Fruit fly (Drosophila melanogaster) whole organism, pupa: Measurements from ENCODE around the gene CG4213.

ENCODE experiments used
- CG10348 ChIP-seq: fragments of 200-800 bp; sonication (Bioruptor generic); IDR thresholded peaks from 2 replicates; pipeline ENCODE4 v1.3.6; 2022; ENCODE audit warnings: missing biosample characterization, missing genetic modification characterization
- CG12605 ChIP-seq: fragments of 200-800 bp; sonication (Bioruptor generic); IDR thresholded peaks from 2 replicates; pipeline ENCODE4 v1.3.6; 2022; ENCODE audit warnings: missing biosample characterization, missing genetic modification characterization
- CG13204 ChIP-seq: fragments of 200-800 bp; sonication (Bioruptor generic); optimal IDR thresholded peaks from 2 replicates; lab custom pipeline; 2018; ENCODE audit warnings: missing biosample characterization, mild to moderate bottlenecking, missing genetic modification characterization, moderate library complexity
- CG14655 ChIP-seq: fragments of 200-800 bp; sonication (Bioruptor generic); optimal IDR thresholded peaks from 3 replicates; lab custom pipeline; 2017; ENCODE audit warnings: mild to moderate bottlenecking, missing biosample characterization, missing genetic modification reagents, missing genetic modification characterization
- CG15710 ChIP-seq: fragments of 200-800 bp; sonication (Bioruptor generic); optimal IDR thresholded peaks from 2 replicates; lab custom pipeline; 2018; ENCODE audit warnings: missing biosample characterization, mild to moderate bottlenecking, missing genetic modification characterization, moderate library complexity
- CG17806 ChIP-seq: fragments of 200-800 bp; sonication (Bioruptor generic); optimal IDR thresholded peaks from 2 replicates; lab custom pipeline; 2018; ENCODE audit warnings: missing biosample characterization, mild to moderate bottlenecking, missing genetic modification characterization, moderate library complexity
- CG32121 ChIP-seq: fragments of 200-800 bp; sonication (Bioruptor generic); IDR thresholded peaks from 2 replicates; pipeline ENCODE4 v1.3.6; 2022; ENCODE audit warnings: missing biosample characterization, missing genetic modification characterization
- CG34367 ChIP-seq: fragments of 200-800 bp; sonication (Bioruptor generic); optimal IDR thresholded peaks from 2 replicates; lab custom pipeline; 2018; ENCODE audit warnings: missing biosample characterization, mild to moderate bottlenecking, missing genetic modification characterization
- CG4496 ChIP-seq: fragments of 200-800 bp; sonication (Bioruptor generic); IDR thresholded peaks from 3 replicates; pipeline ENCODE4 v1.3.6; 2022; ENCODE audit warnings: missing biosample characterization, missing genetic modification characterization
- CG8159 ChIP-seq: fragments of 200-800 bp; sonication (Bioruptor generic); optimal IDR thresholded peaks from 3 replicates; lab custom pipeline; 2018; ENCODE audit warnings: missing biosample characterization, mild to moderate bottlenecking, missing genetic modification characterization, moderate library complexity
- CG8301 ChIP-seq: fragments of 200-800 bp; sonication (Bioruptor generic); optimal IDR thresholded peaks from 2 replicates; lab custom pipeline; 2018; ENCODE audit warnings: missing biosample characterization, mild to moderate bottlenecking, missing genetic modification characterization
- CG9948 ChIP-seq: fragments of 200-800 bp; sonication (Bioruptor generic); optimal IDR thresholded peaks from 2 replicates; lab custom pipeline; 2018; ENCODE audit warnings: missing biosample characterization, mild to moderate bottlenecking, missing genetic modification characterization, moderate library complexity
- D1 ChIP-seq: fragments of 200-800 bp; sonication (Bioruptor generic); optimal IDR thresholded peaks from 2 replicates; lab custom pipeline; 2018; ENCODE audit warnings: missing biosample characterization, mild to moderate bottlenecking, missing genetic modification characterization, moderate library complexity
- EcR ChIP-seq: fragments of 200-800 bp; sonication (Bioruptor generic); optimal IDR thresholded peaks from 3 replicates; lab custom pipeline; 2019; ENCODE audit warnings: missing biosample characterization, missing genetic modification characterization, mild to moderate bottlenecking, moderate library complexity, missing genetic modification reagents
- Ets98B ChIP-seq: fragments of 200-800 bp; sonication (Bioruptor generic); IDR thresholded peaks from 2 replicates; pipeline ENCODE4 v1.3.6; 2022; ENCODE audit warnings: missing biosample characterization, missing genetic modification characterization
- Pif1A ChIP-seq: fragments of 200-800 bp; sonication (Bioruptor generic); optimal IDR thresholded peaks from 3 replicates; lab custom pipeline; 2016; ENCODE audit warnings: missing biosample characterization, missing genetic modification characterization
- Pif1B ChIP-seq: fragments of 200-800 bp; sonication (Bioruptor generic); optimal IDR thresholded peaks from 3 replicates; lab custom pipeline; 2016; ENCODE audit warnings: missing biosample characterization, missing genetic modification characterization
- Snoo ChIP-seq: fragments of 200-800 bp; sonication (Bioruptor generic); optimal IDR thresholded peaks from 3 replicates; lab custom pipeline; 2017; ENCODE audit warnings: missing biosample characterization, mild to moderate bottlenecking, missing genetic modification characterization, inconsistent platforms
- fd96Ca ChIP-seq: fragments of 200-800 bp; sonication (Bioruptor generic); IDR thresholded peaks from 3 replicates; pipeline ENCODE4 v1.3.6; 2022; ENCODE audit warnings: missing biosample characterization, missing genetic modification characterization
- gl ChIP-seq: fragments of 200-800 bp; sonication (Bioruptor generic); optimal IDR thresholded peaks from 2 replicates; lab custom pipeline; 2018; ENCODE audit warnings: missing biosample characterization, mild to moderate bottlenecking, missing genetic modification characterization
- rn ChIP-seq: fragments of 200-800 bp; sonication (Bioruptor generic); IDR thresholded peaks from 2 replicates; pipeline ENCODE4 v1.3.6; 2022; ENCODE audit warnings: missing biosample characterization, missing genetic modification characterization

The CG4213 gene

DNA sequence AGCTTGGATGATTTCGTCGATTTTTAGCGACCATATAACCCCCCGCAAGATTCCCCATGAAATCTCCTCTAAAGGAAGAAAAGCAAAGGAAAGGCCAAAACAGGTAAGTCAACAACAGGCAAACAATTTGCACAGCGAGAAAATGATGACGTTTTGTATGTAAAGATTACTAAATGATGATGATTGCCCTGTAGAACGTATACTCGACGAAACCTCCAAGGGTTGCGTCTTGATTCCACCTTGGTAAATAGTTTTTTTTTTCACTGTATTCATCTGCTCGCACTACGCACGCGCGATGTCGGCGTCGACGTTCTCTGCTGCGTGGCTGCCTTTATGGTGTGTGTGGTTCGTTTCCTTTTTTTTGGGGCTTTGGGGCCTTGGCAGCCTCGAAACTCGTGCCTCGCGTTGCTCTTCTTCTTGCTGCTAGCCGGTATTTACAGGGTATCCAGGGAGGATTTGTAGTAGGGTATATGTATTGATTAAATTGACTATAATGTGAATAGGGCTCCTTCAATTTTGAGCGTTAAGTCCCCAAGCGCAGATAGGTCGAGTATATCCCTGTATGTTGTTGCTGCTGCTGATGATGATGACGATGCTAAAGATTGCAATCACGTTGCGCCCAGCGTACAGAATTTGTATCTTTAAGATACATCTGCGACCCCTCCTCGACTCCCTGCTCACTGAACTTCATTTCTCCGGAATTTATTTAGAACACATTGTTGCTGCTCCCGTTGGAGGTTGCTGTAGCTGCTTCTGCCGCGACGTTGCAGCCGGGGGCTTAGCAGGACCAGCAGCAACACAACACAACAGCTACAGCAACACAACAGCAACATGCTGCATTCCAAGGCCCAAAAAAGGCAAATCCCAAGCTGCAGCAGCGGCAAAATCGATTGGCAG lies 25.6 kb upstream of the CG4213 start:
- peak; percentile 89 for TF ChIP-seq Snoo (tag; lab: Kevin White, UChicago)
- peak; percentile 93 for TF ChIP-seq CG14655 (GFP tag; lab: Kevin White, UChicago)
- TF ChIP-seq CG17806, result peak; percentile 90
- peak; percentile 96 for TF ChIP-seq Ets98B (GFP tag; lab: Robert Waterston, UW)
- peak; percentile 91 for TF ChIP-seq CG12605 (GFP tag; lab: Robert Waterston, UW)
- peak; percentile 79 for TF ChIP-seq EcR (GFP tag; lab: Kevin White, UChicago)
- TF ChIP-seq D1 (tag; lab: Kevin White, UChicago), result peak; percentile 77
- peak; percentile 96 for TF ChIP-seq CG4496 (GFP tag; lab: Robert Waterston, UW)
- peak; percentile 91 for TF ChIP-seq Pif1A (GFP tag; lab: Kevin White, UChicago)
- TF ChIP-seq CG13204 (GFP tag; lab: Kevin White, UChicago), result peak; percentile 88
- TF ChIP-seq rn, result peak; percentile 91
- TF ChIP-seq CG9948 (tag; lab: Kevin White, UChicago), result peak; percentile 87
- TF ChIP-seq CG8159, result peak; percentile 90
- TF ChIP-seq fd96Ca, result peak; percentile 98
- peak; percentile 69; the same call in 1 of the 2 replicates for TF ChIP-seq CG10348
- TF ChIP-seq Pif1B, result peak; percentile 94
- peak; percentile 93 for TF ChIP-seq CG15710 (tag; lab: Kevin White, UChicago)
- peak; percentile 93 for TF ChIP-seq CG32121 (GFP tag; lab: Robert Waterston, UW)
- TF ChIP-seq CG8301 (tag; lab: Kevin White, UChicago), result peak; percentile 93
- peak; percentile 81 for TF ChIP-seq CG34367 (tag; lab: Kevin White, UChicago)
- peak; percentile 90 for TF ChIP-seq gl (tag; lab: Kevin White, UChicago)

- TF ChIP-seq fd96Ca (no peak), Pif1A (GFP tag; lab: Kevin White, UChicago) (no peak), rn (no peak), CG8301 (tag; lab: Kevin White, UChicago) (no peak)
Observed at dm6 chr2L:426449-426848, 24.5 kb upstream of the CG4213 start.

DNA sequence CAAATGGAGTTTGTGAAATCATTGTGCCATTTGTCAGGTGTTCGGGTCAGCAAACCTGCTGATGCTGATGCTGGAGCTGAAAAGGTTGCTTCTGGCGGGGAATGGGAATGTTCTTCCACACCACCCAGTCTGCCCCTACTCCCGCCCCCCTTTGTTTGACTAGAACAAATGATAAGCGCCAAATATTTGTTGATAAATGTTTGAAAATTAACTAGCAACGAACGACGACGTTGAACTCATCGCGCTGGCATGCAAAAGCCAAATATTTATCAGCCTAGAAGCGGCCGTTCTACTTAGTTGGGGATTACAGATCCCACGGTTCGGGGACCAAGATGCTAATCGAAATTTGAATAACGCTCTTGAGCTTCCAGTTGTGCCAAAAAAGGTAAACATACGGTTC lies 23.5 kb upstream of the CG4213 start:
- no peak for TF ChIP-seq gl (tag; lab: Kevin White, UChicago)
- TF ChIP-seq CG4496 (GFP tag; lab: Robert Waterston, UW), result no peak
- TF ChIP-seq CG15710 (tag; lab: Kevin White, UChicago), result no peak
- TF ChIP-seq Snoo (tag; lab: Kevin White, UChicago), result no peak
- TF ChIP-seq CG32121 (GFP tag; lab: Robert Waterston, UW), result no peak
- no peak for TF ChIP-seq CG8301 (tag; lab: Kevin White, UChicago)
- no peak for TF ChIP-seq CG10348
- no peak for TF ChIP-seq CG14655 (GFP tag; lab: Kevin White, UChicago)
- no peak for TF ChIP-seq CG34367 (tag; lab: Kevin White, UChicago)

- TF ChIP-seq CG14655 (GFP tag; lab: Kevin White, UChicago) (peak; percentile 72), CG8159 (peak; percentile 45), CG32121 (GFP tag; lab: Robert Waterston, UW) (no peak), D1 (tag; lab: Kevin White, UChicago) (no peak), EcR (GFP tag; lab: Kevin White, UChicago) (no peak), CG4496 (GFP tag; lab: Robert Waterston, UW) (peak; percentile 29; the same call in 1 of the 3 replicates), CG13204 (GFP tag; lab: Kevin White, UChicago) (no peak), CG34367 (tag; lab: Kevin White, UChicago) (peak; percentile 14), Pif1B (peak; percentile 52), CG12605 (GFP tag; lab: Robert Waterston, UW) (no peak), Pif1A (GFP tag; lab: Kevin White, UChicago) (peak; percentile 64), Snoo (tag; lab: Kevin White, UChicago) (peak; percentile 78), fd96Ca (no peak), CG17806 (peak; percentile 56), rn (no peak), CG8301 (tag; lab: Kevin White, UChicago) (peak; percentile 51), CG9948 (tag; lab: Kevin White, UChicago) (peak; percentile 61), CG10348 (no peak), CG15710 (tag; lab: Kevin White, UChicago) (peak; percentile 45), gl (tag; lab: Kevin White, UChicago) (no peak), Ets98B (GFP tag; lab: Robert Waterston, UW) (no peak)
Observed at dm6 chr2L:423160-423559, 21.2 kb upstream of the CG4213 start.

DNA sequence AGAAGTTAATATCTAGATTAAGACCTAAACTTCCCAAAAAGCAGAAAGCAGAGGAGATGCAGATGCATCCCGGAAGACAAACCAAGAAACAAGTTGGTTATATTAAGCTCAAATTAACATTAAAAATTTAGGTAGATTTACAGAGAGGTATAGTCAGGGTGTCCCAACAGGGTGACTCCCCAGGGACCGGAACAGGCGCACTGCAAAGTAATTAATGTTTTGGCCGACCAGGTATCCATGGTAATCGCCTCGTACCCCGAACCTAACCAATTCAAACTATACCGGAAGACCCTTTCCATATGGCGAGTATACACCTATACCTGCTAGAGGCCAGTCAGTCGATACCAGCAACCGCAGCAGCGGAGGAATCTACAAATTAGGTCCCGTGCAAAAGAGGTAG lies 20.6 kb upstream of the CG4213 start, which contains the start of gene BBS8:
TSS of gene BBS8 (plus strand) at position 301 of the 400 bp plus-strand sequence.
- TF ChIP-seq CG34367 (tag; lab: Kevin White, UChicago), result no peak
- TF ChIP-seq CG4496 (GFP tag; lab: Robert Waterston, UW), result no peak
- TF ChIP-seq CG32121 (GFP tag; lab: Robert Waterston, UW), result no peak
- no peak for TF ChIP-seq CG8301 (tag; lab: Kevin White, UChicago)
- TF ChIP-seq CG10348, result no peak
- no peak for TF ChIP-seq fd96Ca
- no peak for TF ChIP-seq Snoo (tag; lab: Kevin White, UChicago)
- no peak for TF ChIP-seq CG14655 (GFP tag; lab: Kevin White, UChicago)
- TF ChIP-seq CG12605 (GFP tag; lab: Robert Waterston, UW), result no peak
- TF ChIP-seq Pif1B, result no peak
- TF ChIP-seq D1 (tag; lab: Kevin White, UChicago), result no peak
- no peak for TF ChIP-seq EcR (GFP tag; lab: Kevin White, UChicago)
- TF ChIP-seq Ets98B (GFP tag; lab: Robert Waterston, UW), result no peak
- no peak for TF ChIP-seq Pif1A (GFP tag; lab: Kevin White, UChicago)
- no peak for TF ChIP-seq gl (tag; lab: Kevin White, UChicago)
- no peak for TF ChIP-seq rn
